Worm (Caenorhabditis elegans) whole organism, midembryonic: Measurements from ENCODE around the gene tbc-9.
A peak's percentile ranks its signal among the peaks of the same experiment; 100 is the strongest.

ENCODE experiments used
- T22C8.4 ChIP-seq: fragments of 200-800 bp; sonication (Bioruptor generic); IDR thresholded peaks from 2 replicates; pipeline ENCODE4 v1.3.6; 2022; ENCODE audit warnings: missing genetic modification characterization, missing compliant biosample characterization
- cog-1 ChIP-seq: sonication (generic microtip); optimal IDR thresholded peaks from 2 replicates; lab custom pipeline; 2016; ENCODE audit warnings: missing genetic modification characterization, missing compliant biosample characterization
- flt-1 ChIP-seq: fragments of 200-800 bp; sonication (Bioruptor generic); IDR thresholded peaks from 2 replicates; pipeline ENCODE4 v1.3.6; 2022; ENCODE audit warnings: missing genetic modification characterization, missing compliant biosample characterization
- klf-2 ChIP-seq: fragments of 200-800 bp; sonication (Bioruptor generic); conservative IDR thresholded peaks from 2 replicates; pipeline ENCODE4 v1.3.6; 2022; ENCODE audit warnings: missing genetic modification reagents, missing genetic modification characterization, missing compliant biosample characterization
- med-1 ChIP-seq: sonication (generic microtip); optimal IDR thresholded peaks from 2 replicates; lab custom pipeline; 2017; ENCODE audit warnings: missing genetic modification characterization, mild to moderate bottlenecking, missing compliant biosample characterization, antibody characterized with exemption, missing genetic modification reagents; ENCODE audit not compliant: insufficient read depth
- ref-1 ChIP-seq: fragments of 200-800 bp; sonication (Bioruptor generic); conservative IDR thresholded peaks from 2 replicates; pipeline ENCODE4 v1.3.6; 2022; ENCODE audit warnings: missing genetic modification reagents, missing genetic modification characterization, missing compliant biosample characterization
- tab-1 ChIP-seq: fragments of 200-800 bp; sonication (Bioruptor generic); IDR thresholded peaks from 2 replicates; pipeline ENCODE4 v1.3.6; 2022; ENCODE audit warnings: missing genetic modification characterization, missing compliant biosample characterization
- ztf-23 ChIP-seq: fragments of 200-800 bp; sonication (Bioruptor generic); IDR thresholded peaks from 2 replicates; pipeline ENCODE4 v1.3.6; 2022; ENCODE audit warnings: missing genetic modification reagents, missing genetic modification characterization, missing compliant biosample characterization
- ztf-29 ChIP-seq: fragments of 200-800 bp; sonication (Bioruptor generic); IDR thresholded peaks from 2 replicates; pipeline ENCODE4 v1.3.6; 2022; ENCODE audit warnings: missing genetic modification reagents, missing genetic modification characterization, missing compliant biosample characterization

Gene tbc-9

ce11 chrIV:13510049-13510448 is 7.4 kb upstream of the tbc-9 start:
- TF ChIP-seq ztf-29 (GFP tag; lab: Robert Waterston, UW) (no peak), T22C8.4 (GFP tag; lab: Robert Waterston, UW) (no peak), cog-1 (tag; lab: Kevin White, UChicago) (no peak), tab-1 (GFP tag; lab: Robert Waterston, UW) (no peak), flt-1 (GFP tag; lab: Robert Waterston, UW) (no peak), med-1 (GFP tag; lab: Kevin White, UChicago) (no peak), klf-2 (no peak), ref-1 (GFP tag; lab: Robert Waterston, UW) (no peak), ztf-23 (GFP tag; lab: Robert Waterston, UW) (no peak)

ce11 chrIV:13508924-13509323 is 6.3 kb upstream of the tbc-9 start, which contains the start of gene afmd-2:
TSS of gene afmd-2 (plus strand) at chrIV:13509224.
- TF ChIP-seq flt-1 (GFP tag; lab: Robert Waterston, UW) (no peak), tab-1 (GFP tag; lab: Robert Waterston, UW) (no peak), ref-1 (GFP tag; lab: Robert Waterston, UW) (no peak), ztf-29 (GFP tag; lab: Robert Waterston, UW) (no peak), ztf-23 (GFP tag; lab: Robert Waterston, UW) (no peak), klf-2 (no peak), med-1 (GFP tag; lab: Kevin White, UChicago) (no peak), T22C8.4 (GFP tag; lab: Robert Waterston, UW) (no peak)

- no peak for TF ChIP-seq ztf-23 (GFP tag; lab: Robert Waterston, UW)
- no peak for TF ChIP-seq tab-1 (GFP tag; lab: Robert Waterston, UW)
- no peak for TF ChIP-seq flt-1 (GFP tag; lab: Robert Waterston, UW)
Observed at ce11 chrIV:13505662-13506061, 3.0 kb upstream of the tbc-9 start, which contains the start of gene nlp-17. TSS of gene nlp-17 (minus strand) at chrIV:13505762.

- no peak for TF ChIP-seq klf-2
- TF ChIP-seq tab-1 (GFP tag; lab: Robert Waterston, UW): no peak
- TF ChIP-seq flt-1 (GFP tag; lab: Robert Waterston, UW): no peak
- no peak for TF ChIP-seq med-1 (GFP tag; lab: Kevin White, UChicago)
- no peak for TF ChIP-seq cog-1 (tag; lab: Kevin White, UChicago)
- TF ChIP-seq ztf-29 (GFP tag; lab: Robert Waterston, UW): no peak
- TF ChIP-seq T22C8.4 (GFP tag; lab: Robert Waterston, UW): no peak
- no peak for TF ChIP-seq ref-1 (GFP tag; lab: Robert Waterston, UW)
- no peak for TF ChIP-seq ztf-23 (GFP tag; lab: Robert Waterston, UW)
Observed at ce11 chrIV:13505144-13505543, 2.5 kb upstream of the tbc-9 start, which contains the start of gene seld-1. TSS of gene seld-1 (plus strand) at chrIV:13505444.

- 0 out of 2 replicates have a peak, but pooled peaks have one; percentile 53 for TF ChIP-seq tab-1 (GFP tag; lab: Robert Waterston, UW)
- TF ChIP-seq ref-1 (GFP tag; lab: Robert Waterston, UW): 0 out of 2 replicates have a peak, but pooled peaks have one; percentile 17
- TF ChIP-seq ztf-23 (GFP tag; lab: Robert Waterston, UW): 0 out of 2 replicates have a peak, but pooled peaks have one; percentile 37
- TF ChIP-seq flt-1 (GFP tag; lab: Robert Waterston, UW): peak; percentile 67
- peak; percentile 66 for TF ChIP-seq T22C8.4 (GFP tag; lab: Robert Waterston, UW)
Observed at ce11 chrIV:13504065-13504464, 1.4 kb upstream of the tbc-9 start.

ce11 chrIV:13493719-13494118 is 8.9 kb downstream of the tbc-9 start:
- TF ChIP-seq flt-1 (GFP tag; lab: Robert Waterston, UW) (no peak), cog-1 (tag; lab: Kevin White, UChicago) (no peak), ztf-29 (GFP tag; lab: Robert Waterston, UW) (no peak), tab-1 (GFP tag; lab: Robert Waterston, UW) (no peak), ref-1 (GFP tag; lab: Robert Waterston, UW) (no peak), med-1 (GFP tag; lab: Kevin White, UChicago) (no peak), ztf-23 (GFP tag; lab: Robert Waterston, UW) (no peak), klf-2 (no peak), T22C8.4 (GFP tag; lab: Robert Waterston, UW) (no peak)

ce11 chrIV:13492271-13492670 is 10.4 kb downstream of the tbc-9 start, which contains the start of gene Y45F10A.7:
TSS of gene Y45F10A.7 (plus strand) at chrIV:13492571.
- no peak for TF ChIP-seq ztf-23 (GFP tag; lab: Robert Waterston, UW)
- no peak for TF ChIP-seq ref-1 (GFP tag; lab: Robert Waterston, UW)
- TF ChIP-seq med-1 (GFP tag; lab: Kevin White, UChicago): no peak
- TF ChIP-seq klf-2: no peak
- no peak for TF ChIP-seq T22C8.4 (GFP tag; lab: Robert Waterston, UW)
- TF ChIP-seq flt-1 (GFP tag; lab: Robert Waterston, UW): no peak
- no peak for TF ChIP-seq cog-1 (tag; lab: Kevin White, UChicago)
- TF ChIP-seq tab-1 (GFP tag; lab: Robert Waterston, UW): no peak
- TF ChIP-seq ztf-29 (GFP tag; lab: Robert Waterston, UW): no peak

- TF ChIP-seq ref-1 (GFP tag; lab: Robert Waterston, UW): no peak
- TF ChIP-seq flt-1 (GFP tag; lab: Robert Waterston, UW): no peak
- TF ChIP-seq cog-1 (tag; lab: Kevin White, UChicago): no peak
- no peak for TF ChIP-seq ztf-23 (GFP tag; lab: Robert Waterston, UW)
Observed at ce11 chrIV:13487596-13487995, 15.1 kb downstream of the tbc-9 start.

ce11 chrIV:13487019-13487418 is 15.6 kb downstream of the tbc-9 start:
- TF ChIP-seq T22C8.4 (GFP tag; lab: Robert Waterston, UW) (no peak), flt-1 (GFP tag; lab: Robert Waterston, UW) (0 out of 2 replicates have a peak, but pooled peaks have one; percentile 19)

ce11 chrIV:13483596-13483995 is 19.1 kb downstream of the tbc-9 start:
- TF ChIP-seq ref-1 (GFP tag; lab: Robert Waterston, UW) (no peak), ztf-29 (GFP tag; lab: Robert Waterston, UW) (no peak), cog-1 (tag; lab: Kevin White, UChicago) (no peak), flt-1 (GFP tag; lab: Robert Waterston, UW) (no peak), klf-2 (no peak), med-1 (GFP tag; lab: Kevin White, UChicago) (no peak), T22C8.4 (GFP tag; lab: Robert Waterston, UW) (no peak), ztf-23 (GFP tag; lab: Robert Waterston, UW) (no peak), tab-1 (GFP tag; lab: Robert Waterston, UW) (no peak)
